Worm (Caenorhabditis elegans) whole organism, L3 larva: ENCODE measurements around the gene dot-1.5.

ENCODE experiments used
- R02D3.7 ChIP-seq: fragments of 150-350 bp; optimal IDR thresholded peaks from 2 replicates; lab custom pipeline; 2014; ENCODE audit warnings: missing biosample characterization, missing genetic modification characterization
- ZK546.5 ChIP-seq: sonication (generic microtip); optimal IDR thresholded peaks from 2 replicates; lab custom pipeline; 2017; ENCODE audit warnings: missing biosample characterization, missing genetic modification characterization
- aly-2 ChIP-seq: fragments of 150-350 bp; optimal IDR thresholded peaks from 2 replicates; lab custom pipeline; 2014; ENCODE audit warnings: missing biosample characterization, missing genetic modification characterization
- ama-1 ChIP-seq: fragments of 150-350 bp; optimal IDR thresholded peaks from 2 replicates; lab custom pipeline; 2018
- ceh-16 ChIP-seq: sonication (generic microtip); optimal IDR thresholded peaks from 2 replicates; lab custom pipeline; 2017; ENCODE audit warnings: missing biosample characterization, missing genetic modification characterization
- ceh-82 ChIP-seq: fragments of 150-350 bp; optimal IDR thresholded peaks from 2 replicates; lab custom pipeline; 2014; ENCODE audit warnings: missing biosample characterization, missing genetic modification characterization
- ceh-9 ChIP-seq: sonication (generic microtip); optimal IDR thresholded peaks from 2 replicates; lab custom pipeline; 2018; ENCODE audit warnings: missing biosample characterization, missing genetic modification characterization
- egl-27 ChIP-seq: sonication (generic microtip); optimal IDR thresholded peaks from 4 replicates; lab custom pipeline; 2017; ENCODE audit warnings: missing biosample characterization, missing genetic modification reagents, missing genetic modification characterization
- egl-5 ChIP-seq: fragments of 150-350 bp; optimal IDR thresholded peaks from 2 replicates; lab custom pipeline; 2017; ENCODE audit warnings: missing biosample characterization, missing genetic modification reagents, missing genetic modification characterization, inconsistent platforms
- elt-1 ChIP-seq: fragments of 150-350 bp; optimal IDR thresholded peaks from 2 replicates; lab custom pipeline; 2014; ENCODE audit warnings: missing biosample characterization, missing genetic modification characterization
- elt-2 ChIP-seq: sonication (generic microtip); optimal IDR thresholded peaks from 2 replicates; lab custom pipeline; 2016; ENCODE audit warnings: missing genetic modification reagents, mild to moderate bottlenecking, missing genetic modification characterization, missing compliant biosample characterization
- elt-3 ChIP-seq, 3 experiments: fragments of 150-350 bp in 1 of 3; sonication (generic microtip) in 2 of 3; optimal IDR thresholded peaks; 2 replicates in 2 of 3; 4 replicates in 1 of 3; lab custom pipeline; 2014 to 2017; ENCODE audit warnings: missing biosample characterization in 3 of 3, missing genetic modification characterization in 3 of 3
- eor-1 ChIP-seq, 2 experiments: fragments of 150-350 bp; optimal IDR thresholded peaks; 2 replicates each; lab custom pipeline; 2014 to 2018; ENCODE audit warnings: missing biosample characterization in 2 of 2, missing genetic modification characterization in 2 of 2
- fkh-10 ChIP-seq: sonication (generic microtip); optimal IDR thresholded peaks from 2 replicates; lab custom pipeline; 2017; ENCODE audit warnings: missing biosample characterization, missing genetic modification reagents, missing genetic modification characterization
- fkh-2 ChIP-seq: fragments of 150-350 bp; optimal IDR thresholded peaks from 2 replicates; lab custom pipeline; 2014; ENCODE audit warnings: missing biosample characterization, missing genetic modification reagents, missing genetic modification characterization
- fos-1 ChIP-seq: fragments of 150-350 bp; optimal IDR thresholded peaks from 2 replicates; lab custom pipeline; 2014; ENCODE audit warnings: missing biosample characterization, missing genetic modification characterization
- lin-15B ChIP-seq: fragments of 150-350 bp; optimal IDR thresholded peaks from 2 replicates; lab custom pipeline; 2014; ENCODE audit warnings: missing biosample characterization, missing genetic modification characterization
- lin-39 ChIP-seq: fragments of 150-350 bp; optimal IDR thresholded peaks from 2 replicates; lab custom pipeline; 2018; ENCODE audit warnings: missing biosample characterization, missing genetic modification reagents, missing genetic modification characterization
- lsy-12 ChIP-seq: sonication (generic microtip); optimal IDR thresholded peaks from 2 replicates; lab custom pipeline; 2016; ENCODE audit warnings: mild to moderate bottlenecking, missing genetic modification characterization, missing compliant biosample characterization
- mdl-1 ChIP-seq: fragments of 150-350 bp; optimal IDR thresholded peaks from 2 replicates; lab custom pipeline; 2014; ENCODE audit warnings: missing biosample characterization, missing genetic modification characterization
- mml-1 ChIP-seq: fragments of 150-350 bp; sonication (generic microtip); optimal IDR thresholded peaks from 3 replicates; lab custom pipeline; 2014; ENCODE audit warnings: missing biosample characterization, missing genetic modification characterization
- nfya-1 ChIP-seq: sonication (generic microtip); optimal IDR thresholded peaks from 2 replicates; lab custom pipeline; 2017; ENCODE audit warnings: missing genetic modification characterization, mild to moderate bottlenecking, missing compliant biosample characterization, antibody characterized with exemption, moderate library complexity; ENCODE audit not compliant: insufficient read depth
- nhr-11 ChIP-seq: fragments of 150-350 bp; optimal IDR thresholded peaks from 2 replicates; lab custom pipeline; 2014; ENCODE audit warnings: missing biosample characterization, missing genetic modification characterization
- nhr-12 ChIP-seq: fragments of 150-350 bp; optimal IDR thresholded peaks from 2 replicates; lab custom pipeline; 2014; ENCODE audit warnings: missing biosample characterization, missing genetic modification characterization
- nhr-23 ChIP-seq: fragments of 150-350 bp; optimal IDR thresholded peaks from 2 replicates; lab custom pipeline; 2014; ENCODE audit warnings: missing biosample characterization, missing genetic modification reagents, missing genetic modification characterization
- nhr-25 ChIP-seq: sonication (generic microtip); optimal IDR thresholded peaks from 2 replicates; lab custom pipeline; 2017; ENCODE audit warnings: missing biosample characterization, missing genetic modification characterization
- nhr-28 ChIP-seq: fragments of 150-350 bp; optimal IDR thresholded peaks from 2 replicates; lab custom pipeline; 2014; ENCODE audit warnings: missing biosample characterization, missing genetic modification characterization
- nhr-43 ChIP-seq: sonication (generic microtip); optimal IDR thresholded peaks from 2 replicates; lab custom pipeline; 2016; ENCODE audit warnings: mild to moderate bottlenecking, missing genetic modification characterization, missing compliant biosample characterization; ENCODE audit not compliant: poor library complexity, severe bottlenecking
- nhr-67 ChIP-seq: fragments of 150-350 bp; optimal IDR thresholded peaks from 2 replicates; lab custom pipeline; 2014; ENCODE audit warnings: missing biosample characterization, missing genetic modification characterization
- nhr-76 ChIP-seq: fragments of 150-350 bp; sonication (generic microtip); optimal IDR thresholded peaks from 5 replicates; lab custom pipeline; 2014; ENCODE audit warnings: missing biosample characterization, missing genetic modification characterization
- nhr-77 ChIP-seq: fragments of 150-350 bp; optimal IDR thresholded peaks from 2 replicates; lab custom pipeline; 2014; ENCODE audit warnings: missing biosample characterization, missing genetic modification characterization
- pha-4 ChIP-seq: fragments of 150-350 bp; optimal IDR thresholded peaks from 2 replicates; lab custom pipeline; 2014; ENCODE audit warnings: missing biosample characterization, missing genetic modification reagents, missing genetic modification characterization
- pqm-1 ChIP-seq: fragments of 150-350 bp; optimal IDR thresholded peaks from 2 replicates; lab custom pipeline; 2017; ENCODE audit warnings: missing biosample characterization, missing genetic modification characterization, inconsistent platforms
- sea-2 ChIP-seq: fragments of 150-350 bp; sonication (generic microtip); optimal IDR thresholded peaks from 4 replicates; lab custom pipeline; 2014; ENCODE audit warnings: missing biosample characterization, missing genetic modification reagents, missing genetic modification characterization
- snpc-4 ChIP-seq: fragments of 150-350 bp; optimal IDR thresholded peaks from 2 replicates; lab custom pipeline; 2014; ENCODE audit warnings: missing biosample characterization, missing genetic modification characterization
- tbx-2 ChIP-seq: sonication (generic microtip); optimal IDR thresholded peaks from 2 replicates; lab custom pipeline; 2016; ENCODE audit warnings: mild to moderate bottlenecking, missing genetic modification characterization, missing compliant biosample characterization
- unc-62 ChIP-seq: fragments of 150-350 bp; sonication (generic microtip); optimal IDR thresholded peaks from 4 replicates; lab custom pipeline; 2014; ENCODE audit warnings: missing biosample characterization, missing genetic modification reagents, missing genetic modification characterization
- zag-1 ChIP-seq: fragments of 150-350 bp; optimal IDR thresholded peaks from 2 replicates; lab custom pipeline; 2014; ENCODE audit warnings: missing biosample characterization, missing genetic modification characterization
- ztf-11 ChIP-seq: fragments of 150-350 bp; optimal IDR thresholded peaks from 2 replicates; lab custom pipeline; 2014; ENCODE audit warnings: missing biosample characterization, missing genetic modification characterization
- ztf-4 ChIP-seq: fragments of 150-350 bp; optimal IDR thresholded peaks from 2 replicates; lab custom pipeline; 2014; ENCODE audit warnings: missing biosample characterization, missing genetic modification characterization

The dot-1.5 gene

DNA sequence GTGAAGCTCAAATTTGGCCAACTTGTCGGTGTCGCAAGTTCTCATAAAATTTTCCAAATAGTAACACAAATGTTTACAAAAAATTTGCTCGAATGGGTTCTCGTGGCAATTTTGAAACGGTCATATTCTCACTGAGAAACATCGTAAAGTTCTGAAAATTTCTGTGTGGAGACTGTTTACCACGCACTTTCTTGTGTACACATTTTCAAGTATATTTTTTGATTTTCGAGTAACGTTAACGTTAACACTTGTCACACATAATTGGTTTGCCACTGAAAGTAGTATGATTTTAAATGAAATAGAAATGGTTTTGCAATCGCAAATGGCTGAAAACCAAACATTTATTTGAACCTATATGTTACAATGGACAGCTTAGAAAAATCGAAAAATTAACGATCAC lies 26.5 kb upstream of the dot-1.5 start:
- TF ChIP-seq snpc-4 (tag; lab: Kevin White, UChicago): no peak

DNA sequence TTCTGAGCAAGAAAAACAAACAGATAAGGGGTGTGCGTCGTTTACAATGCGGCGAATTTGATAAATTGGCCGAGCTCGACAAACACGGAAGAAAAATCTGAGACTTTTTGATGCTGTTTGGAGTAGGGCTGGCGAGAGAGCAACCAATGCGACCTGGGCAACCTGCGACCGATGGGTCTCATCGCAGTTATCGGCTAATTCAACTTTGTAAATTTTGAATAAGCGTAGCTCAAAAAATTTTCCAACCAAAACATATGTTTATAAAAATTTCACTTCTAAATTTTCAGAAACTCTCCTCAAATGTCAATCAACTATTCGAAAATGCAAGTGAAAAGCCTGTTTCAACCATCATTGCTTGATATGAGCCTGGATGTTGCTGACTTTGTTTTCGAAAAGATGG lies 25.4 kb upstream of the dot-1.5 start, which contains the start of gene B0294.3:
Gene B0294.3, plus strand, starts transcription at position 301 of the 400 bp plus-strand sequence.
- no peak for TF ChIP-seq pqm-1 (tag; lab: Kevin White, UChicago)
- TF ChIP-seq zag-1 (tag; lab: Kevin White, UChicago): no peak
- no peak for TF ChIP-seq aly-2 (tag; lab: Kevin White, UChicago)
- no peak for TF ChIP-seq elt-3 (tag; optimal IDR thresholded peaks at IDR 0.05; lab: Kevin White, UChicago)
- no peak for TF ChIP-seq nhr-12 (tag; lab: Kevin White, UChicago)
- TF ChIP-seq nhr-25 (tag; lab: Kevin White, UChicago): no peak
- no peak for TF ChIP-seq egl-5 (tag; lab: Kevin White, UChicago)
- no peak for TF ChIP-seq lsy-12 (tag; lab: Kevin White, UChicago)
- TF ChIP-seq nhr-28 (tag; lab: Kevin White, UChicago): no peak
- no peak for TF ChIP-seq ceh-16 (tag; lab: Kevin White, UChicago)
- TF ChIP-seq ceh-82 (tag; lab: Kevin White, UChicago): no peak
- no peak for TF ChIP-seq snpc-4 (tag; lab: Kevin White, UChicago)
- TF ChIP-seq R02D3.7 (tag; lab: Kevin White, UChicago): no peak
- TF ChIP-seq fos-1 (tag; lab: Kevin White, UChicago): no peak
- no peak for TF ChIP-seq sea-2 (GFP tag; lab: Kevin White, UChicago)
- TF ChIP-seq mml-1 (tag; lab: Kevin White, UChicago): no peak

DNA sequence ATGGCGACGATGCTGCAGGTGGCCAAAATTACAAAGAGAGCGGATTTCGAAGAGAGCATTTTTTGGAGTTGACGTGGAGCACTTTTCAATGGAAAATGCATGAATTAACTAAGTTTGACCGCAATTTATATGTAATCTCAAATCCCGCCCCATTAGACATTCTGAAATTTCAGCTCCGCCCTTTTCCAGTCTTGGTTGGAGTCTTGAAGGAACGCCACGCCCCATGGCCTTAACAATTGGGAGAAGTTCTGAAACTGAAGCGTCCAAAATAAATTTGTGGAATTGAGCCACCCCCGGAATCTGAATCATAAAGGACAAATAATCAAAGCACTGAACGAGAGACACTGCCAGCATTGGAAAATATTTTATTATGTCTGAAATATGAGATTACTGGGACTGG lies 20.0 kb upstream of the dot-1.5 start, which contains the start of gene B0294.1:
Gene B0294.1, minus strand, starts transcription at position 101 of the 400 bp plus-strand sequence.
- TF ChIP-seq elt-2 (tag; lab: Kevin White, UChicago): no peak
- no peak for TF ChIP-seq fkh-10 (GFP tag; lab: Kevin White, UChicago)
- TF ChIP-seq elt-1: no peak
- TF ChIP-seq R02D3.7 (tag; lab: Kevin White, UChicago): no peak
- TF ChIP-seq tbx-2 (tag; lab: Kevin White, UChicago): no peak
- no peak for TF ChIP-seq nhr-76
- TF ChIP-seq ceh-9 (tag; lab: Kevin White, UChicago): no peak
- TF ChIP-seq snpc-4 (tag; lab: Kevin White, UChicago): no peak
- TF ChIP-seq nhr-23 (tag; lab: Kevin White, UChicago): no peak

DNA sequence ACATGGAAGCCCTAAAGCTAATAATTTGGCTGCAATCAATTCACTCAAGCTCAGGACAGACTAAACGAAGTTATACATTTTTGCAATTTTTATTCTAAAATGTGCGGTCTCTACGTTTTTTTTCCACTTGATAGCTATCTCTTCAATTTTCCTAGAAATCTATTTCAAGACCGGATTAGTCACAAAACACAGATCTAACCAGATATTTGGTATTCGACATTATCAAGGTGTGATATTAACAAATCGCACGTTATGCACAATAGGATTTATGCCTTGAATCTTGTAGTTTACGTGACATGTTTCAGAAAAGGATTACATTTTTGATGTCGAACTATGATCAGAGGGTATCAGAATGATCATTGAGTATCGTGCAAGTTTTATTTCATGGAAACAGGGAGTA lies 15.8 kb upstream of the dot-1.5 start:
- TF ChIP-seq zag-1 (tag; lab: Kevin White, UChicago): no peak
- no peak for TF ChIP-seq nhr-76
- no peak for TF ChIP-seq nhr-43 (tag; lab: Kevin White, UChicago)
- TF ChIP-seq nhr-11 (tag; lab: Kevin White, UChicago): no peak
- no peak for TF ChIP-seq pha-4 (tag; lab: Kevin White, UChicago)
- TF ChIP-seq eor-1 (tag; optimal IDR thresholded peaks at IDR 0.05; lab: Kevin White, UChicago): no peak
- TF ChIP-seq, all 47 proteins: peak for 0

DNA sequence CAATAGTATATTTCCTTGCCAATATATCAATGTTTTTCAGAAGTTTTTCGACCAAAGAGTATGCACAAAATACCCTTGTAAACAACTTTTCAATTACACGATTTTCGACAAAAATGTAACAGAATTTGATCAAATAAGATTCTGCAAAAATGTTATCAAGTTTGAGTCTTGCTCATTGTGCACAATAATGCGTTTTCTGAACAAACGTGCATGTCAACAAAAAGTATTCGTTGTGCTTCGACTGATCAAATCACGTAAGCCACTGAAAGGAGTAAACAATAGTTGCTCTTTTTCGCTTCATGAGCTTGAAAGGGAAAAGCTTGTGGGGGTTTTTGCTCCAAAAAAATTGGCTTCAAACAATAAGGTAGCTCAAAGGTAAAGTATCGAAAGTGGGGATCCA lies 10.3 kb upstream of the dot-1.5 start:
- TF ChIP-seq nfya-1 (no peak), fkh-10 (GFP tag; lab: Kevin White, UChicago) (peak; percentile 70)
- TF ChIP-seq, all 47 proteins: peak for 1

DNA sequence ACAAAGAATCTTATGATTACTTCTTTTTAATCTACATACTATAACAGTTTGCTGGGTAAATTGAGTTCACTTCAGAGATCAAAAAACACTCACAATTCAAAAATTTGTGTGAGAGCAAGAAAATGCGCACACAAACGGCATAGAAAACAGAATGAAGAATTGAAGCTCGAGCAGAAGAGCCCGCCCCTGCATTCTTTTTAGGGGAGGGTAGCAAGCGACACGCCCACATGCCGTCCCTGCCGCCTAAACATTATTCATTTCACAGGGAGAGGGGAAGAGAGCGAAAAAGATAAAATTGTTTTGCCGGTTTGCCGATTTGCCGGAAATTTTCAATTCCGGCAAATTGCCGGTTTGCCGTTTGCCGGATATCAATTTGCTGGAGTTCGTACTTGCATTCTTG lies 7.9 kb upstream of the dot-1.5 start:
- no peak for TF ChIP-seq aly-2 (tag; lab: Kevin White, UChicago)
- TF ChIP-seq egl-5 (tag; lab: Kevin White, UChicago): peak; percentile 43
- peak; percentile 16 for TF ChIP-seq mdl-1 (tag; lab: Kevin White, UChicago)
- TF ChIP-seq lin-39 (tag; lab: Kevin White, UChicago): peak; percentile 60
- TF ChIP-seq ceh-9 (tag; lab: Kevin White, UChicago): no peak
- TF ChIP-seq nhr-67: no peak
- no peak for TF ChIP-seq unc-62 (GFP tag; lab: Kevin White, UChicago)
- TF ChIP-seq nhr-28 (tag; lab: Kevin White, UChicago): no peak
- no peak for TF ChIP-seq zag-1 (tag; lab: Kevin White, UChicago)
- TF ChIP-seq ama-1 (lab: Kevin White, UChicago): no peak
- TF ChIP-seq nhr-43 (tag; lab: Kevin White, UChicago): peak; percentile 85
- no peak for TF ChIP-seq eor-1 (tag; optimal IDR thresholded peaks at IDR 0.05; lab: Kevin White, UChicago)
- TF ChIP-seq nhr-76: no peak
- peak; percentile 18 for TF ChIP-seq pqm-1 (tag; lab: Kevin White, UChicago)
- TF ChIP-seq R02D3.7 (tag; lab: Kevin White, UChicago): peak; percentile 72
- no peak for TF ChIP-seq lin-15B (tag; lab: Kevin White, UChicago)
- TF ChIP-seq nhr-77: peak; percentile 80
- TF ChIP-seq sea-2 (GFP tag; lab: Kevin White, UChicago): no peak
- TF ChIP-seq elt-3 (tag; optimal IDR thresholded peaks at IDR 0.05; lab: Kevin White, UChicago): peak in 1 of 3 experiments; percentile 56
- no peak for TF ChIP-seq fos-1 (tag; lab: Kevin White, UChicago)
- no peak for TF ChIP-seq ZK546.5
- TF ChIP-seq pha-4 (tag; lab: Kevin White, UChicago): peak; percentile 51
- TF ChIP-seq ztf-11 (tag; lab: Kevin White, UChicago): no peak
- TF ChIP-seq egl-27 (tag; lab: Kevin White, UChicago): no peak
- peak; percentile 46 for TF ChIP-seq fkh-2 (tag; lab: Kevin White, UChicago)
- no peak for TF ChIP-seq ztf-4
- TF ChIP-seq nhr-12 (tag; lab: Kevin White, UChicago): no peak
- TF ChIP-seq nhr-25 (tag; lab: Kevin White, UChicago): no peak
